Worm (Caenorhabditis elegans) whole organism, L3 larva: ENCODE results near the gene unc-53.

ENCODE experiments used
- ama-1 ChIP-seq: fragments of 150-350 bp; optimal IDR thresholded peaks from 2 replicates; lab custom pipeline; 2018
- egl-27 ChIP-seq: sonication (generic microtip); optimal IDR thresholded peaks from 4 replicates; lab custom pipeline; 2017; ENCODE audit warnings: missing biosample characterization, missing genetic modification reagents, missing genetic modification characterization
- elt-3 ChIP-seq, 3 experiments: fragments of 150-350 bp in 1 of 3; sonication (generic microtip) in 2 of 3; optimal IDR thresholded peaks; 2 replicates in 2 of 3; 4 replicates in 1 of 3; lab custom pipeline; 2014 to 2017; ENCODE audit warnings: missing biosample characterization in 3 of 3, missing genetic modification characterization in 3 of 3
- fkh-10 ChIP-seq: sonication (generic microtip); optimal IDR thresholded peaks from 2 replicates; lab custom pipeline; 2017; ENCODE audit warnings: missing biosample characterization, missing genetic modification reagents, missing genetic modification characterization
- mml-1 ChIP-seq: fragments of 150-350 bp; sonication (generic microtip); optimal IDR thresholded peaks from 3 replicates; lab custom pipeline; 2014; ENCODE audit warnings: missing biosample characterization, missing genetic modification characterization
- nfya-1 ChIP-seq: sonication (generic microtip); optimal IDR thresholded peaks from 2 replicates; lab custom pipeline; 2017; ENCODE audit warnings: missing genetic modification characterization, mild to moderate bottlenecking, missing compliant biosample characterization, antibody characterized with exemption, moderate library complexity; ENCODE audit not compliant: insufficient read depth
- nhr-11 ChIP-seq: fragments of 150-350 bp; optimal IDR thresholded peaks from 2 replicates; lab custom pipeline; 2014; ENCODE audit warnings: missing biosample characterization, missing genetic modification characterization
- nhr-77 ChIP-seq: fragments of 150-350 bp; optimal IDR thresholded peaks from 2 replicates; lab custom pipeline; 2014; ENCODE audit warnings: missing biosample characterization, missing genetic modification characterization
- pha-4 ChIP-seq: fragments of 150-350 bp; optimal IDR thresholded peaks from 2 replicates; lab custom pipeline; 2014; ENCODE audit warnings: missing biosample characterization, missing genetic modification reagents, missing genetic modification characterization
- pqm-1 ChIP-seq: fragments of 150-350 bp; optimal IDR thresholded peaks from 2 replicates; lab custom pipeline; 2017; ENCODE audit warnings: missing biosample characterization, missing genetic modification characterization, inconsistent platforms
- unc-62 ChIP-seq: fragments of 150-350 bp; sonication (generic microtip); optimal IDR thresholded peaks from 4 replicates; lab custom pipeline; 2014; ENCODE audit warnings: missing biosample characterization, missing genetic modification reagents, missing genetic modification characterization

DNA sequence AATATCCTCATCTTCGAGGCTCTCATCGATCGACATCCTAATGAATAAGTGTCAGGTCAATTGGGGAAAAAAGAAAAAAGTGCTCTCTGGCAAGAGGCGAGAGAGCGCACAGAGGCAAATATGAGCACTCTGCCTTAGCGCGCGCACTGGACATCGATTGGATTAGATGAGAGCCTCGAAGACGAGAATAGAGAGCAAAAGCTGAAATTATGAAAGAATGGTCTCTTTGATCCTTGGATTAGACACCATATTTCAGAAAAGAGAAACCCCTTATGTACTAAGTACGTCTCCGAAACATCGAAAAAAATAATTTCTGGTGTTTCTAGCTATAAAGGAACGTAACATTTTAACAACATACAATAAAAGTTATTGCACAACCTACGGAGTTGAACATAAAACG is 34.0 kb downstream of the unc-53 start, which contains the start of gene F45E10.2:
- TF ChIP-seq ama-1 (lab: Kevin White, UChicago) = no peak
- no peak for TF ChIP-seq mml-1 (tag; lab: Kevin White, UChicago)
- TF ChIP-seq nhr-11 = no peak
- TF ChIP-seq nfya-1 = no peak
- TF ChIP-seq fkh-10 (GFP tag; lab: Kevin White, UChicago) = no peak
- TF ChIP-seq egl-27 (tag; lab: Kevin White, UChicago) = no peak
- no peak for TF ChIP-seq unc-62 (GFP tag; lab: Kevin White, UChicago)
- TF ChIP-seq pha-4 = no peak
- TF ChIP-seq elt-3 (tag; optimal IDR thresholded peaks at IDR 0.05; lab: Kevin White, UChicago) = no peak
- TF ChIP-seq nhr-77 (tag; lab: Kevin White, UChicago) = no peak
- TF ChIP-seq pqm-1 (tag; lab: Kevin White, UChicago) = no peak
